Worm (Caenorhabditis elegans) whole organism, L4/young adult: ENCODE measurements around the gene ssq-4.
"Not testable (repeated sequence)": the region's sequence is repeated elsewhere in the genome, so short reads cannot be mapped to it uniquely, and the experiment has no call there.

Experiments used
- W03F9.2 ChIP-seq: fragments of 150-350 bp; optimal IDR thresholded peaks from 2 replicates; lab custom pipeline; 2014; ENCODE audit warnings: missing biosample characterization, missing genetic modification characterization
- dao-5 ChIP-seq: sonication (generic microtip); optimal IDR thresholded peaks from 2 replicates; lab custom pipeline; 2016; ENCODE audit warnings: missing genotype, missing genetic modification characterization, moderate library complexity, missing compliant biosample characterization
- him-1 ChIP-seq: sonication (generic microtip); optimal IDR thresholded peaks from 2 replicates; lab custom pipeline; 2016; ENCODE audit warnings: missing genotype, missing genetic modification reagents, missing genetic modification characterization, missing compliant biosample characterization

The ssq-4 gene

ce11 chrIV:5016461-5016860, at the start of gene ssq-4:
Gene ssq-4, plus strand, starts transcription at chrIV:5016479.
- not testable (repeated sequence) for TF ChIP-seq dao-5, him-1, W03F9.2 (tag; lab: Kevin White, UChicago)

- no peak for TF ChIP-seq dao-5 (tag; lab: Kevin White, UChicago)
- TF ChIP-seq him-1 (tag; lab: Kevin White, UChicago), result no peak
- no peak for TF ChIP-seq W03F9.2 (tag; lab: Kevin White, UChicago)
These were observed 46.9 kb upstream of the ssq-4 start, which contains the start of gene Y9C9A.13 for ce11 chrIV:4969419-4969818. Gene Y9C9A.13, minus strand, starts transcription at chrIV:4969519.

- TF ChIP-seq dao-5 (tag; lab: Kevin White, UChicago) (no peak), him-1 (tag; lab: Kevin White, UChicago) (no peak), W03F9.2 (tag; lab: Kevin White, UChicago) (no peak)
These were observed 40.3 kb upstream of the ssq-4 start, which contains the start of gene Y9C9A.16 for ce11 chrIV:4975995-4976394. Gene Y9C9A.16, minus strand, starts transcription at chrIV:4976125.

ce11 chrIV:4977176-4977693, 39.0 kb upstream of the ssq-4 start, which contains the start of gene E03H12.5:
Gene E03H12.5, plus strand, starts transcription at chrIV:4977226.
- TF ChIP-seq him-1 (tag; lab: Kevin White, UChicago) (no peak), dao-5 (tag; lab: Kevin White, UChicago) (no peak), W03F9.2 (tag; lab: Kevin White, UChicago) (no peak)

ce11 chrIV:4981027-4981426, 35.3 kb upstream of the ssq-4 start, which contains the start of gene srz-24:
Gene srz-24, minus strand, starts transcription at chrIV:4981127.
- TF ChIP-seq him-1 (tag; lab: Kevin White, UChicago) (no peak), dao-5 (tag; lab: Kevin White, UChicago) (no peak), W03F9.2 (tag; lab: Kevin White, UChicago) (no peak)

ce11 chrIV:4982477-4982876, 33.8 kb upstream of the ssq-4 start, which contains the start of gene E03H12.4:
Gene E03H12.4, plus strand, starts transcription at chrIV:4982596.
- no peak for TF ChIP-seq dao-5 (tag; lab: Kevin White, UChicago)
- TF ChIP-seq him-1 (tag; lab: Kevin White, UChicago), result no peak
- no peak for TF ChIP-seq W03F9.2 (tag; lab: Kevin White, UChicago)

ce11 chrIV:4983746-4984145, 32.5 kb upstream of the ssq-4 start, which contains the start of gene clec-176:
Gene clec-176, plus strand, starts transcription at chrIV:4984046.
- no peak for TF ChIP-seq dao-5 (tag; lab: Kevin White, UChicago)
- TF ChIP-seq him-1 (tag; lab: Kevin White, UChicago), result no peak
- no peak for TF ChIP-seq W03F9.2 (tag; lab: Kevin White, UChicago)

- TF ChIP-seq W03F9.2 (tag; lab: Kevin White, UChicago) (no peak), him-1 (tag; lab: Kevin White, UChicago) (no peak), dao-5 (tag; lab: Kevin White, UChicago) (no peak)
These were observed 30.0 kb upstream of the ssq-4 start, which contains the start of gene clec-177 for ce11 chrIV:4986246-4986645. Gene clec-177, plus strand, starts transcription at chrIV:4986546.

- no peak for TF ChIP-seq him-1 (tag; lab: Kevin White, UChicago)
- no peak for TF ChIP-seq W03F9.2 (tag; lab: Kevin White, UChicago)
- TF ChIP-seq dao-5 (tag; lab: Kevin White, UChicago), result no peak
These were observed 27.7 kb upstream of the ssq-4 start, which contains the start of gene E03H12.7 for ce11 chrIV:4988531-4988930. Gene E03H12.7, minus strand, starts transcription at chrIV:4988631.

ce11 chrIV:4992089-4992488, 24.2 kb upstream of the ssq-4 start, which contains the start of gene str-162:
Gene str-162, plus strand, starts transcription at chrIV:4992389.
- TF ChIP-seq dao-5 (tag; lab: Kevin White, UChicago), result no peak
- TF ChIP-seq W03F9.2 (tag; lab: Kevin White, UChicago), result no peak
- TF ChIP-seq him-1 (tag; lab: Kevin White, UChicago), result no peak

- no peak for TF ChIP-seq dao-5 (tag; lab: Kevin White, UChicago)
- TF ChIP-seq W03F9.2 (tag; lab: Kevin White, UChicago), result no peak
- no peak for TF ChIP-seq him-1 (tag; lab: Kevin White, UChicago)
These were observed 23.2 kb upstream of the ssq-4 start for ce11 chrIV:4993128-4993527.

ce11 chrIV:4995842-4996241, 20.4 kb upstream of the ssq-4 start, which contains the start of gene ssq-2:
Gene ssq-2, plus strand, starts transcription at chrIV:4996142.
- TF ChIP-seq dao-5 (tag; lab: Kevin White, UChicago), result no peak
- TF ChIP-seq him-1 (tag; lab: Kevin White, UChicago), result no peak
- no peak for TF ChIP-seq W03F9.2 (tag; lab: Kevin White, UChicago)

ce11 chrIV:4996956-4997355, 19.3 kb upstream of the ssq-4 start:
- no peak for TF ChIP-seq him-1 (tag; lab: Kevin White, UChicago)
- TF ChIP-seq dao-5 (tag; lab: Kevin White, UChicago), result no peak
- TF ChIP-seq W03F9.2 (tag; lab: Kevin White, UChicago), result no peak
